Worm (Caenorhabditis elegans) whole organism, L3 larva: Measurements from ENCODE around the gene R11F4.1.

Experiments
- R02D3.7 ChIP-seq: fragments of 150-350 bp; optimal IDR thresholded peaks from 2 replicates; lab custom pipeline; 2014; ENCODE audit warnings: missing biosample characterization, missing genetic modification characterization
- jun-1 ChIP-seq: fragments of 150-350 bp; optimal IDR thresholded peaks from 2 replicates; lab custom pipeline; 2014; ENCODE audit warnings: missing biosample characterization, missing genetic modification reagents, missing genetic modification characterization
- nhr-28 ChIP-seq: fragments of 150-350 bp; optimal IDR thresholded peaks from 2 replicates; lab custom pipeline; 2014; ENCODE audit warnings: missing biosample characterization, missing genetic modification characterization
- pha-4 ChIP-seq: fragments of 150-350 bp; optimal IDR thresholded peaks from 2 replicates; lab custom pipeline; 2014; ENCODE audit warnings: missing biosample characterization, missing genetic modification reagents, missing genetic modification characterization
- sea-2 ChIP-seq: fragments of 150-350 bp; sonication (generic microtip); optimal IDR thresholded peaks from 4 replicates; lab custom pipeline; 2014; ENCODE audit warnings: missing biosample characterization, missing genetic modification reagents, missing genetic modification characterization

- no peak for TF ChIP-seq R02D3.7
- TF ChIP-seq sea-2 (GFP tag; lab: Kevin White, UChicago) = no peak
- TF ChIP-seq jun-1 = no peak
- no peak for TF ChIP-seq pha-4 (tag; lab: Kevin White, UChicago)
- no peak for TF ChIP-seq nhr-28 (tag; lab: Kevin White, UChicago)
These were observed 49.0 kb upstream of the R11F4.1 start for ce11 chrII:4042696-4043095.
